Worm (Caenorhabditis elegans) whole organism, early embryonic: Measurements from ENCODE around the gene sra-39.

Source experiments
- F13C5.2 ChIP-seq: sonication (generic microtip); optimal IDR thresholded peaks from 2 replicates; lab custom pipeline; 2017; ENCODE audit warnings: mild to moderate bottlenecking, missing genetic modification characterization, inconsistent platforms, missing compliant biosample characterization
- aly-1 ChIP-seq: sonication (generic microtip); optimal IDR thresholded peaks from 2 replicates; lab custom pipeline; 2016; ENCODE audit warnings: missing genetic modification characterization, missing compliant biosample characterization
- ama-1 ChIP-seq: fragments of 150-350 bp; optimal IDR thresholded peaks from 2 replicates; lab custom pipeline; 2014
- flt-1 ChIP-seq: fragments of 200-800 bp; sonication (Bioruptor generic); IDR thresholded peaks from 2 replicates; pipeline ENCODE4 v1.3.6; 2022; ENCODE audit warnings: missing genetic modification characterization, missing compliant biosample characterization
- hmbx-1 ChIP-seq: sonication (generic microtip); optimal IDR thresholded peaks from 2 replicates; lab custom pipeline; 2016; ENCODE audit warnings: mild to moderate bottlenecking, missing genetic modification characterization, missing compliant biosample characterization
- hnd-1 ChIP-seq: sonication (generic microtip); optimal IDR thresholded peaks from 2 replicates; lab custom pipeline; 2016; ENCODE audit warnings: missing genetic modification characterization, missing compliant biosample characterization
- scrt-1 ChIP-seq: fragments of 200-800 bp; sonication (Bioruptor generic); IDR thresholded peaks from 2 replicates; pipeline ENCODE4 v1.3.6; 2022; ENCODE audit warnings: missing genetic modification characterization, missing compliant biosample characterization
- tbx-37 ChIP-seq: fragments of 200-800 bp; sonication (Bioruptor generic); conservative IDR thresholded peaks from 2 replicates; pipeline ENCODE4 v1.3.6; 2022; ENCODE audit warnings: missing genetic modification reagents, missing genetic modification characterization, missing compliant biosample characterization

DNA sequence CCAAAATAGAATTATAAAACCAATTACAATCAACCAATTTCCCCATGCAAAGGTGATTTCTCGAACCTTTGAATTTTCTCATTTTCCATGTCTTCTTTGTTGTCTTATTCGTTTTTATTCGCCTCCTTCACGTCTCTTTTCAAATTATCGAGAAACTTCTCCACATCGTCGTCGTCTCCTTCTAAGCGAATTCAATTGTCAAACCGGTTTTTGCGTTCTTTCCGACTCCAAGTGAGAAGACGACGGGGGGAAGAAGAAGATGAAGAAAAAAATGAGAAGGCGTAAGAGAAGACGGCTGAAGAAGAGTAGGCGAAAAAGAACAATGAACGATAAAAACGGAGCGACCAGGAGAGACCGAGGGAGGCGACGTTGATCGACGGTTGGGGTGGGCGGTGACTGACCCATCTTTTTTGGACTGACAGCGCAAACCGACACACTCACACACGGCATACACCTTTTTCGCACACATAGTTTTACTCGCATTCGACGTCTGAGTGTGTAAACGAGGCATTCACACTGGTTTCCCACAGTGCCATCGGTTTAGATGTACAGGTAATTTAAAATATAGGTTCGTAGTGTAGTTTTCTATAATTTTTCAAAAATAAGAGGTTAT lies 17.3 kb upstream of the sra-39 start:
- no peak for TF ChIP-seq tbx-37 (GFP tag; lab: Robert Waterston, UW)
- TF ChIP-seq hmbx-1 (tag; lab: Kevin White, UChicago): no peak
- TF ChIP-seq hnd-1 (tag; lab: Kevin White, UChicago): no peak
- TF ChIP-seq flt-1 (GFP tag; lab: Robert Waterston, UW): no peak
- no peak for TF ChIP-seq F13C5.2 (tag; lab: Kevin White, UChicago)
- no peak for TF ChIP-seq ama-1 (lab: Kevin White, UChicago)
- no peak for TF ChIP-seq scrt-1 (GFP tag; lab: Robert Waterston, UW)
- no peak for TF ChIP-seq aly-1
